Worm (Caenorhabditis elegans) whole organism, L3 larva: ENCODE results near the gene elo-5.

ENCODE experiments used
- R02D3.7 ChIP-seq: fragments of 150-350 bp; optimal IDR thresholded peaks from 2 replicates; lab custom pipeline; 2014; ENCODE audit warnings: missing biosample characterization, missing genetic modification characterization
- aly-2 ChIP-seq: fragments of 150-350 bp; optimal IDR thresholded peaks from 2 replicates; lab custom pipeline; 2014; ENCODE audit warnings: missing biosample characterization, missing genetic modification characterization
- ama-1 ChIP-seq: fragments of 150-350 bp; optimal IDR thresholded peaks from 2 replicates; lab custom pipeline; 2018
- jun-1 ChIP-seq: fragments of 150-350 bp; optimal IDR thresholded peaks from 2 replicates; lab custom pipeline; 2014; ENCODE audit warnings: missing biosample characterization, missing genetic modification reagents, missing genetic modification characterization
- mdl-1 ChIP-seq: fragments of 150-350 bp; optimal IDR thresholded peaks from 2 replicates; lab custom pipeline; 2014; ENCODE audit warnings: missing biosample characterization, missing genetic modification characterization
- nhr-76 ChIP-seq: fragments of 150-350 bp; sonication (generic microtip); optimal IDR thresholded peaks from 5 replicates; lab custom pipeline; 2014; ENCODE audit warnings: missing biosample characterization, missing genetic modification characterization
- pqm-1 ChIP-seq: fragments of 150-350 bp; optimal IDR thresholded peaks from 2 replicates; lab custom pipeline; 2017; ENCODE audit warnings: missing biosample characterization, missing genetic modification characterization, inconsistent platforms
- skn-1 ChIP-seq: fragments of 150-350 bp; optimal IDR thresholded peaks from 2 replicates; lab custom pipeline; 2014; ENCODE audit warnings: missing biosample characterization, missing genetic modification characterization

- TF ChIP-seq R02D3.7 (tag; lab: Kevin White, UChicago), result no peak
- TF ChIP-seq mdl-1 (tag; lab: Kevin White, UChicago), result no peak
- TF ChIP-seq jun-1, result no peak
- no peak for TF ChIP-seq nhr-76
- no peak for TF ChIP-seq skn-1 (tag; lab: Kevin White, UChicago)
- TF ChIP-seq pqm-1 (tag; lab: Kevin White, UChicago), result no peak
- TF ChIP-seq ama-1 (lab: Kevin White, UChicago), result no peak
- no peak for TF ChIP-seq aly-2 (tag; lab: Kevin White, UChicago)
Measured at ce11 chrIV:5419122-5419521, 42.2 kb upstream of the elo-5 start, which contains the start of gene ehn-3.
